Worm (Caenorhabditis elegans): Measurements from ENCODE around the gene fbxa-88.

fbxa-88 gene

DNA sequence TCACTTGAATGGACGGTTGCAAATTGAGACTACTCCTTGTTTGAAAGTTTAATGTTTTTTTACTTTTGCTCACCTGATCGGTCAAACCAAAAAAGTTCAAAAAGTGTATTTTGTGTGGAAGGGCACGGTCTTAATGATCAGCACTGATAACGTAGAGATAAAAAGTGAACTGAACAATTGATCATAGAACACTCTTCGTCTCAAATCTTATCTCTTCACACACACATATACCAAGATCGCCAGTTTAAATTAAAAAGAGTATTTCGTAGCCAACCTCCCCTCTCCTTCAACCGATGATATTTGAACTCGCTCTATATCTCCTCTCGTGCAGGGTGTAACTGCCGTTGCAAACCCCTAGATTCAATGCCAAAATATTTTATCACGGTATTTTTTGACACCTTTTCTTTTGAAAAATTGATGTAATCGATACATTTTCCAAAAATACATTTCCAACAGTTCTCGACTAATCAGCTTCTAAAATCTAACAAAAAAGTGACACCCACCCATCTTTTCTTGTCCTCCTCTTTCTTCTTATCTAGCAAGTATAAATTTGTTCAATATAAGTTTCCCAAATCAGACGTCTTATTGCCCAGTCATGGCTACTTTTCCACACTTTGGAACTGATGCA, 42.7 kb downstream of the fbxa-88 start, which contains the start of gene cth-1:
Gene cth-1 (plus strand): TSS at position 578 of the 628 bp plus-strand sequence.
- TF ChIP-seq pes-1 (GFP tag; IDR thresholded peaks at IDR 0.05) = no peak
- no peak for TF ChIP-seq F13C5.2 (tag; optimal IDR thresholded peaks at IDR 0.05)
- TF ChIP-seq aly-1 (tag; optimal IDR thresholded peaks at IDR 0.05) = no peak
- TF ChIP-seq tbx-11 (GFP tag; IDR thresholded peaks at IDR 0.05) = no peak
- no peak for TF ChIP-seq tra-4 (tag; optimal IDR thresholded peaks at IDR 0.05)
- TF ChIP-seq ama-1 (optimal IDR thresholded peaks at IDR 0.05) = no peak
- no peak for TF ChIP-seq sea-1 (GFP tag; conservative IDR thresholded peaks at IDR 0.05)
- TF ChIP-seq ets-7 (tag; optimal IDR thresholded peaks at IDR 0.05) = no peak
- TF ChIP-seq scrt-1 (GFP tag; IDR thresholded peaks at IDR 0.05) = no peak
- no peak for TF ChIP-seq hmbx-1 (tag; optimal IDR thresholded peaks at IDR 0.05)
- TF ChIP-seq flt-1 (GFP tag; IDR thresholded peaks at IDR 0.05) = no peak
- no peak for TF ChIP-seq hmg-4 (GFP tag; optimal IDR thresholded peaks at IDR 0.05)

DNA sequence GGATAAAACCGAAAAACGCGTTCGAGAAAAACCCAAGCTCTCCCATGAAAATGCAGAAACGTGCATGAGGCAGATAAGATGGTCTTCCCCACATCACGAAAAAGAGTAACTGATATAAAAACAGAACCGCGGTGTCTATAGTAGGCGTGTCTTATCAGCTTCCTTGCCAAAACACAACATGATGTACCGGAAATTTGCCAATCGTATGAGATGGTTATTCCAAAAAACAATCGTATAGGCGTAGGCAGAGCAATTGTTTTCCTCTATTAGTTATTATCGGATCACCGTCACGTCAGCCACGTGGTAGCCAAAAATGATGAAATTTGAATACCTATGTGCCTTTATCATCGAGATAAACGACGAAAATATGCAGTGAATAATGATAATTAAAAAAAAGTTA, 43.5 kb downstream of the fbxa-88 start, which contains the start of gene str-7:
Gene str-7 (minus strand): TSS at position 101 of the 400 bp plus-strand sequence.
- TF ChIP-seq tra-4 (tag; optimal IDR thresholded peaks at IDR 0.05) (no peak), ceh-13 (GFP tag; optimal IDR thresholded peaks at IDR 0.05) (no peak), F13C5.2 (tag; optimal IDR thresholded peaks at IDR 0.05) (no peak), ama-1 (optimal IDR thresholded peaks at IDR 0.05) (no peak), pes-1 (GFP tag; IDR thresholded peaks at IDR 0.05) (no peak), hmg-4 (GFP tag; optimal IDR thresholded peaks at IDR 0.05) (no peak), hnd-1 (tag; optimal IDR thresholded peaks at IDR 0.05) (no peak)

DNA sequence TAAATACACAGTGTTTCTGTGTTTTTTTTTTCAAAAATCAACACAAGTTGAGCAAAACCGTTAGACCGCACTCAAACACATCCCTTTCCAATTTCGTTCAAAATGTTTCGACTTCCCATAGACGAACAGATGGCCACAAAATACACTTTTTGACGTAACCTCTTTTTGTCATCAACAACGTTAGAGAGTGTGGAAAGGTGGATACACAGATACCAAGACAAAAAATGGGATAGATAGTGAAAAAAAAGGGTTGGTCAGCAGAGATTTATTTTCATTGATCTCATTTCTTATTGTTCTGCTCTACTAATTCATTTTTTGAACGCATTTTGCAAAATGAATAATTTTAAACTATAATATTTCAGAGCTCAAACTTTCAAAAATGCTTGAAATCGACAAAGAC, 48.1 kb downstream of the fbxa-88 start:
- TF ChIP-seq pes-1 (GFP tag; IDR thresholded peaks at IDR 0.05) = no peak
- TF ChIP-seq hmg-4 (GFP tag; optimal IDR thresholded peaks at IDR 0.05) = no peak

DNA sequence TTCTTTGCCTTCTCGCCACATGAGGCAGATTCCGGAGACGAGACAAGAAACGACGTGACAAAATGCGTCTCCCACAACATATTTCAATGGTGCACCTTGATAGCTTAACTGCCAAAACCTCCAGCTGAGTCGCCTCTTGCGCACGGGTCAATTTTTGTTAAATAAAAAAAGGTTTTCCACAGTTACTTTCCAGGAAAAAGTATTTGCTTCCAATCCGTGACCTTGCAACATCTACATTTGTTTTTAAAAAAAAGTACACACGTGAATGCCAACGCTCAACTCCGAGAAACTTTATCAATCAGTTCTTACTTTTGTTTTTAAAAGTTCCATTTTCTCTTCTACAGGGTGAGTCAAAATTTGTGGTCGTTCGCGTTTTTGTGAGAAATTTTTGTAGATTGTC, 48.6 kb downstream of the fbxa-88 start, which contains the start of gene F22B8.7:
Gene F22B8.7 (plus strand): TSS at position 301 of the 400 bp plus-strand sequence.
- TF ChIP-seq tra-4 (tag; optimal IDR thresholded peaks at IDR 0.05) = no peak
- no peak for TF ChIP-seq F13C5.2 (tag; optimal IDR thresholded peaks at IDR 0.05)

Data from whole organism, early embryonic.